Fruit fly (Drosophila melanogaster): ENCODE measurements around the gene CG7694.

DNA sequence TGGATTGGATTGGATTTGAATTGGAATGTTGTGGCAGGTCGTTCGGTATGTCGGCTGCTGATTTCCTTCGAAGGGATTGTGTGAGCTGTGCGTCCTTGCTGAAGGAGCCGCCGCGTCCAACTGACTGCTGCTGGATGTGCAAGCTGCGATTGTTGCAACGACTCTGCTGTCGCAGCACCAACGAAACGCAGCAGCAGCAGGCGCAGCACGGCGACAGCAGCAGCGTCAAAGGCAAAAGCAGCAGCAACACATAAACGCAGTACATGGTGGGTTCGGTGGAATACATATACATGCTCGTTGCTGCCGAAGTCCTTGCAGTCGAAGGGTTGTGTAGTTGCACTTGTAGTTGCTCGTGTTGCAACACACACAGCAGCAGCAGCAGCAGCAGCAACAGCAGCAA is 27.4 kb upstream of the CG7694 start, which contains the start of gene fru:
- TF ChIP-seq lola (GFP tag; optimal IDR thresholded peaks at IDR 0.05): no peak
- no peak for TF ChIP-seq Hr78 (GFP tag; optimal IDR thresholded peaks at IDR 0.05)
- TF ChIP-seq N (GFP tag; optimal IDR thresholded peaks at IDR 0.05): no peak
- TF ChIP-seq psq (GFP tag; optimal IDR thresholded peaks at IDR 0.05): no peak
- TF ChIP-seq Abd-B (GFP tag; optimal IDR thresholded peaks at IDR 0.05): no peak
- no peak for TF ChIP-seq h (GFP tag; optimal IDR thresholded peaks at IDR 0.05)
- no peak for TF ChIP-seq Rel (GFP tag; optimal IDR thresholded peaks at IDR 0.05)
- no peak for TF ChIP-seq Rel (tag; optimal IDR thresholded peaks at IDR 0.05)
- TF ChIP-seq dmrt93B (GFP tag; optimal IDR thresholded peaks at IDR 0.05): no peak

Data from whole organism, wandering third instar larva.